Fruit fly (Drosophila melanogaster) whole organism, pupa: Measurements from ENCODE around the gene Taf10b.
A peak's percentile ranks its signal among the peaks of the same experiment; 100 is the strongest.

Source experiments
- CG12605 ChIP-seq: fragments of 200-800 bp; sonication (Bioruptor generic); IDR thresholded peaks from 2 replicates; pipeline ENCODE4 v1.3.6; 2022; ENCODE audit warnings: missing biosample characterization, missing genetic modification characterization
- CG17806 ChIP-seq: fragments of 200-800 bp; sonication (Bioruptor generic); optimal IDR thresholded peaks from 2 replicates; lab custom pipeline; 2018; ENCODE audit warnings: missing biosample characterization, mild to moderate bottlenecking, missing genetic modification characterization, moderate library complexity
- CG32121 ChIP-seq: fragments of 200-800 bp; sonication (Bioruptor generic); IDR thresholded peaks from 2 replicates; pipeline ENCODE4 v1.3.6; 2022; ENCODE audit warnings: missing biosample characterization, missing genetic modification characterization
- D1 ChIP-seq: fragments of 200-800 bp; sonication (Bioruptor generic); optimal IDR thresholded peaks from 2 replicates; lab custom pipeline; 2018; ENCODE audit warnings: missing biosample characterization, mild to moderate bottlenecking, missing genetic modification characterization, moderate library complexity
- Ets98B ChIP-seq: fragments of 200-800 bp; sonication (Bioruptor generic); IDR thresholded peaks from 2 replicates; pipeline ENCODE4 v1.3.6; 2022; ENCODE audit warnings: missing biosample characterization, missing genetic modification characterization
- Snoo ChIP-seq: fragments of 200-800 bp; sonication (Bioruptor generic); optimal IDR thresholded peaks from 3 replicates; lab custom pipeline; 2017; ENCODE audit warnings: missing biosample characterization, mild to moderate bottlenecking, missing genetic modification characterization, inconsistent platforms
- fd96Ca ChIP-seq: fragments of 200-800 bp; sonication (Bioruptor generic); IDR thresholded peaks from 3 replicates; pipeline ENCODE4 v1.3.6; 2022; ENCODE audit warnings: missing biosample characterization, missing genetic modification characterization

DNA sequence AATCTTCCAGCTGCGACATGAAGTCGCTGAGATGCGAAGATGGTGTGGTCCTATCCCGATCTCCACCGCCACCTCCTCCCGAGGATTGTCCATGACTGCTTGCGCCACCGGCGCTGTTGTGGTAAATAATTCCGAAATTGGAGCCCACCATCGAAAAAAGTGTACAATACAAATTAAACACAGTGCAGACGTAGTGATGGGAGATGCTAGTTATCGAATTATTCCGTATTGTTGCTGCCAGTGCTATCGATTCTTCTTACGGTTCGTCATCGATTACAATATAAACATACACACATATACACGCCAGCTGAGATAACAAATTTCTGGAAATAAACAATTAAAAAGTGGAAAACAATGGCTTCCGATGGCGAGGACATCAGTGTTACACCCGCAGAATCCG, at the start of gene Taf10b, which contains the start of gene Taf10:
- TF ChIP-seq D1 (tag; lab: Kevin White, UChicago) (no peak), CG32121 (GFP tag; lab: Robert Waterston, UW) (no peak), CG12605 (GFP tag; lab: Robert Waterston, UW) (no peak), fd96Ca (GFP tag; lab: Robert Waterston, UW) (peak; percentile 46; the same call in 1 of the 3 replicates), Ets98B (GFP tag; lab: Robert Waterston, UW) (no peak), Snoo (tag; lab: Kevin White, UChicago) (no peak), CG17806 (tag; lab: Kevin White, UChicago) (no peak)
